Worm (Caenorhabditis elegans): Measurements from ENCODE around the gene his-64.

his-64 gene

ce11 chrIV:11406744-11407690 is at the start of gene his-64, which contains the start of gene his-63:
his-64 (plus strand) TSS chrIV:11407116.
his-63 (minus strand) TSS chrIV:11406861.
- TF ChIP-seq nhr-19 (GFP tag; conservative IDR thresholded peaks at IDR 0.05) (0 out of 2 replicates have a peak, but pooled peaks have one; percentile 18), ztf-11 (tag; optimal IDR thresholded peaks at IDR 0.05) (peak in 1 of 2 experiments; percentile 46), nhr-85 (tag) (peak; percentile 14)

- no peak for TF ChIP-seq blmp-1 (tag; optimal IDR thresholded peaks at IDR 0.05)
- TF ChIP-seq unc-62 (GFP tag; optimal IDR thresholded peaks at IDR 0.05), result no peak
- no peak for TF ChIP-seq snpc-4 (tag; optimal IDR thresholded peaks at IDR 0.05)
- TF ChIP-seq hlh-4 (tag; optimal IDR thresholded peaks at IDR 0.05), result no peak
- no peak for TF ChIP-seq elt-2 (tag; optimal IDR thresholded peaks at IDR 0.05)
- no peak for TF ChIP-seq alr-1 (tag; optimal IDR thresholded peaks at IDR 0.05; ENCODE audit: borderline replicate concordance)
- no peak for TF ChIP-seq mef-2 (tag; optimal IDR thresholded peaks at IDR 0.05)
- TF ChIP-seq nhr-11 (tag; optimal IDR thresholded peaks at IDR 0.05), result no peak
- no peak for TF ChIP-seq fkh-4 (tag; optimal IDR thresholded peaks at IDR 0.05; ENCODE audit: borderline replicate concordance)
- no peak for TF ChIP-seq irx-1 (tag; optimal IDR thresholded peaks at IDR 0.05)
- no peak for TF ChIP-seq egl-13 (tag; optimal IDR thresholded peaks at IDR 0.05)
- TF ChIP-seq ama-1 (optimal IDR thresholded peaks at IDR 0.05), result no peak
- TF ChIP-seq nhr-76 (tag; optimal IDR thresholded peaks at IDR 0.05), result no peak
- TF ChIP-seq fkh-8 (tag; optimal IDR thresholded peaks at IDR 0.05), result no peak
- no peak for TF ChIP-seq lin-35 (GFP tag; optimal IDR thresholded peaks at IDR 0.05)
- TF ChIP-seq zip-4 (GFP tag; optimal IDR thresholded peaks at IDR 0.05), result no peak
These were observed 47.1 kb upstream of the his-64 start, which contains the start of gene klp-12 for ce11 chrIV:11359769-11360168. klp-12 (minus strand) TSS chrIV:11359869.

- no peak for TF ChIP-seq fkh-8 (tag; optimal IDR thresholded peaks at IDR 0.05)
- TF ChIP-seq hlh-17 (GFP tag; optimal IDR thresholded peaks at IDR 0.05; ENCODE audit: borderline replicate concordance), result no peak
- no peak for TF ChIP-seq pax-3 (tag; optimal IDR thresholded peaks at IDR 0.05)
- peak; percentile 7 for TF ChIP-seq nhr-85 (tag)
These were observed 45.5 kb upstream of the his-64 start, which contains the start of gene T01G1.4 for ce11 chrIV:11361409-11361808. T01G1.4 (minus strand) TSS chrIV:11361509.

- TF ChIP-seq lin-14 (GFP tag; optimal IDR thresholded peaks at IDR 0.05) (peak; percentile 38), tbx-2 (tag; optimal IDR thresholded peaks at IDR 0.05) (no peak), fkh-10 (GFP tag; optimal IDR thresholded peaks at IDR 0.05) (no peak), nhr-71 (tag; optimal IDR thresholded peaks at IDR 0.05) (peak; percentile 17), ceh-63 (GFP tag; optimal IDR thresholded peaks at IDR 0.05) (no peak), nhr-76 (tag; optimal IDR thresholded peaks at IDR 0.05) (no peak), lir-3 (tag; optimal IDR thresholded peaks at IDR 0.05; ENCODE audit: poor library complexity) (no peak), lin-15B (tag; optimal IDR thresholded peaks at IDR 0.05) (no peak), mdl-1 (tag; optimal IDR thresholded peaks at IDR 0.05) (no peak), nhr-84 (tag; optimal IDR thresholded peaks at IDR 0.05) (no peak), sptf-1 (tag; optimal IDR thresholded peaks at IDR 0.05) (no peak), ceh-88 (GFP tag; IDR thresholded peaks at IDR 0.05) (no peak), hlh-4 (tag; optimal IDR thresholded peaks at IDR 0.05) (no peak), pag-3 (tag; optimal IDR thresholded peaks at IDR 0.05; ENCODE audit: borderline replicate concordance, insufficient read depth) (no peak), grh-1 (GFP tag; IDR thresholded peaks at IDR 0.05) (no peak), sup-37 (GFP tag; optimal IDR thresholded peaks at IDR 0.05) (no peak), isw-1 (GFP tag; IDR thresholded peaks at IDR 0.05) (no peak), Y116A8C.19 (tag; optimal IDR thresholded peaks at IDR 0.05; ENCODE audit: borderline replicate concordance) (no peak), unc-130 (tag; optimal IDR thresholded peaks at IDR 0.05) (no peak), dsc-1 (tag; optimal IDR thresholded peaks at IDR 0.05) (no peak), nhr-20 (tag; optimal IDR thresholded peaks at IDR 0.05) (peak; percentile 22), lin-39 (tag; optimal IDR thresholded peaks at IDR 0.05) (no peak), lsy-2 (tag; optimal IDR thresholded peaks at IDR 0.05) (no peak), ces-1 (GFP tag; optimal IDR thresholded peaks at IDR 0.05) (no peak)
These were observed 42.9 kb upstream of the his-64 start for ce11 chrIV:11363806-11364562.
